Fruit fly (Drosophila melanogaster) whole organism, embryonic: ENCODE measurements around the gene mRpL3.
A peak's percentile ranks its signal among the peaks of the same experiment; 100 is the strongest.

Experiments
- Ada2b ChIP-seq: fragments of 200-800 bp; sonication (Bioruptor generic); IDR thresholded peaks from 2 replicates; pipeline ENCODE4 v1.3.6; 2022; ENCODE audit warnings: missing biosample characterization, missing genetic modification characterization
- BEAF-32 ChIP-seq: fragments of 200-800 bp; sonication (Bioruptor generic); optimal IDR thresholded peaks from 3 replicates; lab custom pipeline; 2017; ENCODE audit warnings: missing biosample characterization, missing genetic modification characterization, mild to moderate bottlenecking, moderate library complexity, missing genetic modification reagents
- CG10209 ChIP-seq: fragments of 200-800 bp; sonication (Bioruptor generic); optimal IDR thresholded peaks from 3 replicates; lab custom pipeline; 2017; ENCODE audit warnings: missing biosample characterization, mild to moderate bottlenecking, missing genetic modification characterization, missing genetic modification reagents
- CG11398 ChIP-seq: fragments of 200-800 bp; sonication (Bioruptor generic); optimal IDR thresholded peaks from 2 replicates; lab custom pipeline; 2016; ENCODE audit warnings: missing biosample characterization, missing genetic modification characterization
- CG14014 ChIP-seq: fragments of 200-800 bp; sonication (Bioruptor generic); IDR thresholded peaks from 2 replicates; pipeline ENCODE4 v1.3.6; 2022; ENCODE audit warnings: missing biosample characterization, missing genetic modification characterization
- CG14050 ChIP-seq: fragments of 200-800 bp; sonication (Bioruptor generic); IDR thresholded peaks from 3 replicates; pipeline ENCODE4 v1.3.6; 2022; ENCODE audit warnings: missing biosample characterization, missing genetic modification characterization
- CG15479 ChIP-seq: fragments of 200-800 bp; sonication (Bioruptor generic); optimal IDR thresholded peaks from 3 replicates; lab custom pipeline; 2019; ENCODE audit warnings: missing biosample characterization, mild to moderate bottlenecking, missing genetic modification characterization, moderate library complexity
- CG15601 ChIP-seq: fragments of 200-800 bp; sonication (Bioruptor generic); optimal IDR thresholded peaks from 3 replicates; lab custom pipeline; 2019; ENCODE audit warnings: missing biosample characterization, mild to moderate bottlenecking, missing genetic modification characterization, moderate library complexity
- CG16779 ChIP-seq: fragments of 200-800 bp; sonication (Bioruptor generic); IDR thresholded peaks from 2 replicates; pipeline ENCODE4 v1.3.6; 2022; ENCODE audit warnings: missing biosample characterization, missing genetic modification characterization
- CG2875 ChIP-seq: fragments of 200-800 bp; sonication (Bioruptor generic); optimal IDR thresholded peaks from 2 replicates; lab custom pipeline; 2017; ENCODE audit warnings: missing biosample characterization, mild to moderate bottlenecking, missing genetic modification characterization, missing genetic modification reagents
- CG30020 ChIP-seq: fragments of 200-800 bp; optimal IDR thresholded peaks from 2 replicates; lab custom pipeline; 2019; ENCODE audit warnings: missing biosample characterization, mild to moderate bottlenecking, missing genetic modification characterization, moderate library complexity
- CG3281 ChIP-seq: fragments of 200-800 bp; sonication (Bioruptor generic); optimal IDR thresholded peaks from 3 replicates; lab custom pipeline; 2017; ENCODE audit warnings: missing biosample characterization, mild to moderate bottlenecking, missing genetic modification characterization
- CG34376 ChIP-seq: fragments of 200-800 bp; sonication (Bioruptor generic); optimal IDR thresholded peaks from 2 replicates; lab custom pipeline; 2018; ENCODE audit warnings: missing biosample characterization, mild to moderate bottlenecking, missing genetic modification characterization
- CG6689 ChIP-seq: fragments of 200-800 bp; sonication (Bioruptor generic); IDR thresholded peaks from 2 replicates; pipeline ENCODE4 v1.3.6; 2022; ENCODE audit warnings: missing biosample characterization, missing genetic modification characterization
- CG6813 ChIP-seq: fragments of 200-800 bp; sonication (Bioruptor generic); optimal IDR thresholded peaks from 2 replicates; lab custom pipeline; 2017; ENCODE audit warnings: missing biosample characterization, missing genetic modification characterization, mild to moderate bottlenecking, moderate library complexity, missing genetic modification reagents
- CG7357 ChIP-seq: fragments of 200-800 bp; sonication (Bioruptor generic); IDR thresholded peaks from 3 replicates; pipeline ENCODE4 v1.3.6; 2022; ENCODE audit warnings: missing biosample characterization, missing genetic modification characterization
- CG7786 ChIP-seq: fragments of 200-800 bp; sonication (Bioruptor generic); optimal IDR thresholded peaks from 2 replicates; lab custom pipeline; 2016; ENCODE audit warnings: missing biosample characterization, missing genetic modification characterization
- CG7839 ChIP-seq: fragments of 200-800 bp; sonication (Bioruptor generic); optimal IDR thresholded peaks from 3 replicates; lab custom pipeline; 2018; ENCODE audit warnings: missing biosample characterization, mild to moderate bottlenecking, missing genetic modification characterization, moderate library complexity
- CG8290 ChIP-seq, 3 experiments: fragments of 200-800 bp; sonication (Bioruptor generic); optimal IDR thresholded peaks; 2 replicates each; lab custom pipeline; 2016 to 2019; ENCODE audit warnings: missing biosample characterization in 3 of 3, missing genetic modification characterization in 3 of 3, mild to moderate bottlenecking in 2 of 3, moderate library complexity in 1 of 3
- CG8388 ChIP-seq: fragments of 200-800 bp; sonication (Bioruptor generic); optimal IDR thresholded peaks from 2 replicates; lab custom pipeline; 2019; ENCODE audit warnings: missing biosample characterization, mild to moderate bottlenecking, missing genetic modification characterization, moderate library complexity
- CG8478 ChIP-seq: fragments of >200 bp; optimal IDR thresholded peaks from 2 replicates; lab custom pipeline; 2018
- CG8944 ChIP-seq: fragments of 200-800 bp; sonication (Bioruptor generic); optimal IDR thresholded peaks from 3 replicates; lab custom pipeline; 2016; ENCODE audit warnings: missing biosample characterization, missing genetic modification characterization
- CG9437 ChIP-seq: fragments of 200-800 bp; sonication (Bioruptor generic); optimal IDR thresholded peaks from 2 replicates; lab custom pipeline; 2018; ENCODE audit warnings: missing biosample characterization, mild to moderate bottlenecking, missing genetic modification characterization
- CrebB ChIP-seq: fragments of 200-800 bp; sonication (Bioruptor generic); optimal IDR thresholded peaks from 3 replicates; lab custom pipeline; 2018; ENCODE audit warnings: missing biosample characterization, mild to moderate bottlenecking, missing genetic modification characterization
- Drgx ChIP-seq: fragments of 200-800 bp; sonication (Bioruptor generic); IDR thresholded peaks from 2 replicates; pipeline ENCODE4 v1.3.6; 2022; ENCODE audit warnings: missing biosample characterization, missing genetic modification characterization
- Elba2 ChIP-seq: fragments of 200-800 bp; sonication (Bioruptor generic); optimal IDR thresholded peaks from 3 replicates; lab custom pipeline; 2016; ENCODE audit warnings: missing biosample characterization, missing genetic modification characterization
- Fer2 ChIP-seq: fragments of 200-800 bp; sonication (Bioruptor generic); optimal IDR thresholded peaks from 2 replicates; lab custom pipeline; 2018; ENCODE audit warnings: missing biosample characterization, mild to moderate bottlenecking, missing genetic modification characterization, moderate library complexity
- Hand ChIP-seq: fragments of 200-800 bp; sonication (Bioruptor generic); optimal IDR thresholded peaks from 2 replicates; lab custom pipeline; 2017; ENCODE audit warnings: mild to moderate bottlenecking, missing biosample characterization, missing genetic modification reagents, missing genetic modification characterization
- Kr ChIP-seq: fragments of 200-800 bp; sonication (Bioruptor generic); optimal IDR thresholded peaks from 2 replicates; lab custom pipeline; 2017; ENCODE audit warnings: missing biosample characterization, mild to moderate bottlenecking, missing genetic modification characterization
- Myb ChIP-seq: fragments of 200-800 bp; sonication (Bioruptor generic); optimal IDR thresholded peaks from 2 replicates; lab custom pipeline; 2016; ENCODE audit warnings: missing biosample characterization, missing genetic modification characterization
- Nf-YB ChIP-seq: fragments of 200-800 bp; sonication (Bioruptor generic); optimal IDR thresholded peaks from 3 replicates; lab custom pipeline; 2019; ENCODE audit warnings: missing biosample characterization, mild to moderate bottlenecking, missing genetic modification characterization, moderate library complexity
- Rfx ChIP-seq: fragments of 200-800 bp; sonication (Bioruptor generic); IDR thresholded peaks from 2 replicates; pipeline ENCODE4 v1.3.6; 2022; ENCODE audit warnings: missing biosample characterization, missing genetic modification characterization
- Rx ChIP-seq: fragments of 200-800 bp; sonication (Bioruptor generic); IDR thresholded peaks from 2 replicates; pipeline ENCODE4 v1.3.6; 2022; ENCODE audit warnings: missing biosample characterization, missing genetic modification characterization
- Trl ChIP-seq, 3 experiments: fragments of >200 bp in 2 of 3; fragments of 200-800 bp in 1 of 3; sonication (Bioruptor generic) in 1 of 3; optimal IDR thresholded peaks; 2 replicates in 1 of 3; 3 replicates in 2 of 3; lab custom pipeline; 2016 to 2017; ENCODE audit warnings: missing biosample characterization in 1 of 3, missing genetic modification characterization in 1 of 3
- al ChIP-seq: fragments of 200-800 bp; sonication (Bioruptor generic); IDR thresholded peaks from 2 replicates; pipeline ENCODE4 v1.3.6; 2022; ENCODE audit warnings: missing biosample characterization, missing genetic modification characterization
- aop ChIP-seq: fragments of 200-800 bp; sonication (Bioruptor generic); IDR thresholded peaks from 2 replicates; pipeline ENCODE4 v1.3.6; 2022; ENCODE audit warnings: missing biosample characterization, missing genetic modification characterization
- ato ChIP-seq: fragments of 200-800 bp; sonication (Bioruptor generic); IDR thresholded peaks from 2 replicates; pipeline ENCODE4 v1.3.6; 2022; ENCODE audit warnings: missing biosample characterization, missing genetic modification characterization; ENCODE audit not compliant: partially characterized antibody
- dmrt11E ChIP-seq: fragments of 200-800 bp; sonication (Bioruptor generic); optimal IDR thresholded peaks from 3 replicates; lab custom pipeline; 2018; ENCODE audit warnings: missing biosample characterization, mild to moderate bottlenecking, missing genetic modification characterization, moderate library complexity
- emc ChIP-seq: fragments of 200-800 bp; sonication (Bioruptor generic); optimal IDR thresholded peaks from 2 replicates; lab custom pipeline; 2016; ENCODE audit warnings: missing biosample characterization, missing genetic modification characterization
- gfzf ChIP-seq: fragments of 200-800 bp; sonication (Bioruptor generic); optimal IDR thresholded peaks from 2 replicates; lab custom pipeline; 2016; ENCODE audit warnings: missing biosample characterization, mild to moderate bottlenecking, missing genetic modification characterization, moderate library complexity
- lab ChIP-seq: fragments of 200-800 bp; sonication (Bioruptor generic); optimal IDR thresholded peaks from 3 replicates; lab custom pipeline; 2017; ENCODE audit warnings: missing biosample characterization, missing genetic modification characterization, mild to moderate bottlenecking, moderate library complexity, missing genetic modification reagents
- mld ChIP-seq: fragments of 200-800 bp; sonication (Bioruptor generic); IDR thresholded peaks from 3 replicates; pipeline ENCODE4 v1.3.6; 2022; ENCODE audit warnings: missing biosample characterization, missing genetic modification characterization; ENCODE audit not compliant: partially characterized antibody
- p53 ChIP-seq: fragments of 200-800 bp; sonication (Bioruptor generic); optimal IDR thresholded peaks from 2 replicates; lab custom pipeline; 2016; ENCODE audit warnings: missing biosample characterization, missing genetic modification characterization
- pfk ChIP-seq: fragments of 200-800 bp; sonication (Bioruptor generic); optimal IDR thresholded peaks from 2 replicates; lab custom pipeline; 2018; ENCODE audit warnings: missing biosample characterization, mild to moderate bottlenecking, missing genetic modification characterization, moderate library complexity
- pho ChIP-seq: fragments of 200-800 bp; sonication (Bioruptor generic); optimal IDR thresholded peaks from 2 replicates; lab custom pipeline; 2016; ENCODE audit warnings: missing biosample characterization, missing genetic modification characterization
- sqz ChIP-seq: fragments of 200-800 bp; sonication (Bioruptor generic); optimal IDR thresholded peaks from 3 replicates; lab custom pipeline; 2018; ENCODE audit warnings: missing biosample characterization, mild to moderate bottlenecking, missing genetic modification characterization
- tap ChIP-seq: fragments of 200-800 bp; optimal IDR thresholded peaks from 3 replicates; lab custom pipeline; 2019; ENCODE audit warnings: missing biosample characterization, mild to moderate bottlenecking, missing genetic modification characterization, moderate library complexity
- vfl ChIP-seq: fragments of 200-800 bp; sonication (Bioruptor generic); optimal IDR thresholded peaks from 2 replicates; lab custom pipeline; 2016; ENCODE audit warnings: missing biosample characterization, missing genetic modification characterization
- zen ChIP-seq: fragments of 200-800 bp; sonication (Bioruptor generic); optimal IDR thresholded peaks from 3 replicates; lab custom pipeline; 2018; ENCODE audit warnings: missing biosample characterization, mild to moderate bottlenecking, missing genetic modification characterization, moderate library complexity
- zf30C ChIP-seq: fragments of 200-800 bp; sonication (Bioruptor generic); optimal IDR thresholded peaks from 3 replicates; lab custom pipeline; 2018; ENCODE audit warnings: missing biosample characterization, mild to moderate bottlenecking, missing genetic modification characterization

mRpL3 gene

DNA sequence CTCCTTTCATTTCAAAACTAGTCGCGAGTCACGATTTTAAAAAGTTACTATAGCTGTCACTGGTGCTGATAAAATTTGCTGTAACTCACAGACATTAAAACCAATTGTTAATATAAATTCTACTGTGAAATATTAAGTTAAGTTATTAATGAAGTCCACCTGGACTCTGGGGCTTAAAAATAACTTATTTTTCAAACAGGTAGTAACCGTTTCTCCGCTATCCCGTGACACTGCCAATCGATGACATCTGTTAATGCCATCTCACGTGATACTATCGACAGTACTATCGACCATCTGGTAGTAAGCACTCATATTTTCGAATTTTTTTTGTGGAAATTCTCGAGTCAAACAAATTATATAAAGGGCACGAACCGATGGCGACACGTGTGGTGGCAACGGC, 27.1 kb upstream of the mRpL3 start, which contains the start of the genes CG12379 and MagR (continued):
- no peak for TF ChIP-seq tap (tag; lab: Kevin White, UChicago)
- no peak for TF ChIP-seq CG7839 (tag; lab: Kevin White, UChicago)
- TF ChIP-seq Nf-YB (GFP tag; lab: Kevin White, UChicago), result no peak
- peak; percentile 8 for TF ChIP-seq Elba2 (GFP tag; lab: Kevin White, UChicago)
- no peak for TF ChIP-seq Trl (optimal IDR thresholded peaks at IDR 0.05; lab: Kevin White, UChicago)
- TF ChIP-seq Trl (GFP tag; optimal IDR thresholded peaks at IDR 0.05; lab: Kevin White, UChicago), result peak; percentile 40
- no peak for TF ChIP-seq Rx (GFP tag; lab: Robert Waterston, UW)
- TF ChIP-seq CG7357, result 0 out of 3 replicates have a peak, but pooled peaks have one; percentile 37
- peak; percentile 33 for TF ChIP-seq CG8388
- TF ChIP-seq emc (GFP tag; lab: Kevin White, UChicago), result peak; percentile 9
- TF ChIP-seq p53 (GFP tag; lab: Kevin White, UChicago), result no peak
- no peak for TF ChIP-seq CG8478
- TF ChIP-seq CG10209, result no peak
- TF ChIP-seq zf30C (GFP tag; lab: Kevin White, UChicago), result no peak
- peak; percentile 47 for TF ChIP-seq dmrt11E (tag; lab: Kevin White, UChicago)
- peak; percentile 75 for TF ChIP-seq CG30020 (tag; lab: Kevin White, UChicago)
- TF ChIP-seq CG8944, result no peak
- TF ChIP-seq CG7786 (GFP tag; lab: Kevin White, UChicago), result peak; percentile 56
- peak; percentile 16 for TF ChIP-seq CG9437 (GFP tag; lab: Kevin White, UChicago)
- TF ChIP-seq Drgx (GFP tag; lab: Robert Waterston, UW), result no peak
- peak; percentile 28 for TF ChIP-seq CrebB (tag; lab: Kevin White, UChicago)
- TF ChIP-seq gfzf (GFP tag; lab: Kevin White, UChicago), result peak; percentile 24
- peak; percentile 57 for TF ChIP-seq Fer2 (tag; lab: Kevin White, UChicago)
- peak; percentile 91 for TF ChIP-seq BEAF-32 (GFP tag; lab: Kevin White, UChicago)
- TF ChIP-seq aop (GFP tag; lab: Robert Waterston, UW), result no peak
- TF ChIP-seq CG34376 (GFP tag; lab: Kevin White, UChicago), result peak; percentile 77
- 0 out of 2 replicates have a peak, but pooled peaks have one; percentile 9 for TF ChIP-seq Ada2b (GFP tag; lab: Robert Waterston, UW)
- TF ChIP-seq sqz (GFP tag; lab: Kevin White, UChicago), result no peak
- peak; percentile 31 for TF ChIP-seq vfl (GFP tag; lab: Kevin White, UChicago)
- TF ChIP-seq pho (GFP tag; lab: Kevin White, UChicago), result peak; percentile 67
- no peak for TF ChIP-seq pfk
- no peak for TF ChIP-seq CG2875 (GFP tag; lab: Kevin White, UChicago)
- TF ChIP-seq zen (tag; lab: Kevin White, UChicago), result peak; percentile 50
- TF ChIP-seq CG14014 (GFP tag; lab: Robert Waterston, UW), result peak; percentile 36; the same call in 1 of the 2 replicates
- peak; percentile 51; the same call in 1 of the 3 replicates for TF ChIP-seq mld (GFP tag; lab: Robert Waterston, UW)
- TF ChIP-seq Kr (GFP tag; lab: Kevin White, UChicago), result no peak
- TF ChIP-seq CG15601 (tag; lab: Kevin White, UChicago), result no peak
- TF ChIP-seq al (GFP tag; lab: Robert Waterston, UW), result peak; percentile 65
- TF ChIP-seq CG15479 (GFP tag; lab: Kevin White, UChicago), result no peak
- peak; percentile 75 for TF ChIP-seq Myb (GFP tag; lab: Kevin White, UChicago)
- no peak for TF ChIP-seq CG16779 (GFP tag; lab: Robert Waterston, UW)
- no peak for TF ChIP-seq lab (GFP tag; lab: Kevin White, UChicago)
- peak; percentile 29 for TF ChIP-seq CG8290 (GFP tag; optimal IDR thresholded peaks at IDR 0.05; lab: Kevin White, UChicago)
- no peak for TF ChIP-seq CG8290 (tag; optimal IDR thresholded peaks at IDR 0.05; lab: Kevin White, UChicago)
- TF ChIP-seq ato, result 0 out of 2 replicates have a peak, but pooled peaks have one; percentile 31
- TF ChIP-seq CG14050 (GFP tag; lab: Robert Waterston, UW), result no peak
- TF ChIP-seq Rfx (GFP tag; lab: Robert Waterston, UW), result peak; percentile 72
- TF ChIP-seq CG3281 (GFP tag; lab: Kevin White, UChicago), result no peak
- TF ChIP-seq CG6813 (GFP tag; lab: Kevin White, UChicago), result no peak
- no peak for TF ChIP-seq Hand (GFP tag; lab: Kevin White, UChicago)
- peak; percentile 29 for TF ChIP-seq CG11398 (GFP tag; lab: Kevin White, UChicago)
- peak; percentile 28; the same call in 1 of the 2 replicates for TF ChIP-seq CG6689
